Worm (Caenorhabditis elegans): ENCODE results near the gene lron-10.
A peak's percentile ranks its signal among the peaks of the same experiment; 100 is the strongest.

The lron-10 gene

ce11 chrIII:10599699-10600098 is 21.5 kb downstream of the lron-10 start (continued):
- TF ChIP-seq isw-1 (GFP tag; IDR thresholded peaks at IDR 0.05) (0 out of 2 replicates have a peak, but pooled peaks have one; percentile 36), ceh-88 (GFP tag; IDR thresholded peaks at IDR 0.05) (no peak), sptf-1 (tag; optimal IDR thresholded peaks at IDR 0.05) (no peak), unc-86 (tag; optimal IDR thresholded peaks at IDR 0.05) (peak; percentile 57), unc-130 (tag; optimal IDR thresholded peaks at IDR 0.05) (peak; percentile 62), nhr-237 (tag; optimal IDR thresholded peaks at IDR 0.05) (no peak), ztf-11 (tag; optimal IDR thresholded peaks at IDR 0.05) (peak in 1 of 2 experiments; percentile 26), nhr-77 (tag; optimal IDR thresholded peaks at IDR 0.05) (peak; percentile 35), C04F5.9 (tag; optimal IDR thresholded peaks at IDR 0.05) (peak; percentile 11), swsn-7 (tag; optimal IDR thresholded peaks at IDR 0.05) (peak; percentile 74), ceh-90 (tag; optimal IDR thresholded peaks at IDR 0.05) (no peak), mdl-1 (tag; optimal IDR thresholded peaks at IDR 0.05) (peak in 1 of 2 experiments; percentile 85), dpl-1 (GFP tag; optimal IDR thresholded peaks at IDR 0.05) (peak; percentile 52 to 79 (median 74)), lin-15B (tag; optimal IDR thresholded peaks at IDR 0.05) (peak; percentile 18), lin-35 (GFP tag; optimal IDR thresholded peaks at IDR 0.05) (peak; percentile 79 to 84), efl-1 (optimal IDR thresholded peaks at IDR 0.05) (peak; percentile 71 to 73), efl-1 (GFP tag; optimal IDR thresholded peaks at IDR 0.05 in 1 of 2) (peak; percentile 74 to 97), aly-2 (tag; optimal IDR thresholded peaks at IDR 0.05) (peak; percentile 13), tbx-2 (tag; optimal IDR thresholded peaks at IDR 0.05) (peak; percentile 70), sup-37 (GFP tag; optimal IDR thresholded peaks at IDR 0.05) (no peak), unc-62 (GFP tag; optimal IDR thresholded peaks at IDR 0.05) (no peak), mab-9 (GFP tag; IDR thresholded peaks at IDR 0.05) (0 out of 2 replicates have a peak, but pooled peaks have one; percentile 31), nhr-47 (tag; optimal IDR thresholded peaks at IDR 0.05) (peak; percentile 77), ets-5 (GFP tag; IDR thresholded peaks at IDR 0.05) (no peak), F16B12.6 (tag; optimal IDR thresholded peaks at IDR 0.05) (peak; percentile 95), grh-1 (GFP tag; IDR thresholded peaks at IDR 0.05) (no peak), egl-13 (tag; optimal IDR thresholded peaks at IDR 0.05) (peak; percentile 40), nhr-11 (tag; optimal IDR thresholded peaks at IDR 0.05) (no peak), xbp-1 (tag; optimal IDR thresholded peaks at IDR 0.05) (peak; percentile 62), nhr-28 (tag; optimal IDR thresholded peaks at IDR 0.05) (no peak), blmp-1 (tag; optimal IDR thresholded peaks at IDR 0.05) (peak; percentile 59), snu-23 (GFP tag; optimal IDR thresholded peaks at IDR 0.05) (peak; percentile 89), elt-3 (tag; optimal IDR thresholded peaks at IDR 0.05) (peak in 1 of 6 experiments; percentile 37), sox-4 (tag; optimal IDR thresholded peaks at IDR 0.05) (no peak), nhr-20 (tag; optimal IDR thresholded peaks at IDR 0.05) (peak; percentile 85), nhr-19 (GFP tag; conservative IDR thresholded peaks at IDR 0.05) (peak; percentile 74), zag-1 (tag; optimal IDR thresholded peaks at IDR 0.05) (peak; percentile 24), dsc-1 (tag; optimal IDR thresholded peaks at IDR 0.05) (peak; percentile 41), rnt-1 (tag; optimal IDR thresholded peaks at IDR 0.05) (no peak)

ce11 chrIII:10596387-10596786 is 24.8 kb downstream of the lron-10 start, which contains the start of gene Y39A1A.3:
Y39A1A.3 (minus strand) TSS chrIII:10596487.
- TF ChIP-seq lin-14 (GFP tag; optimal IDR thresholded peaks at IDR 0.05), result no peak
- TF ChIP-seq pag-3 (tag; optimal IDR thresholded peaks at IDR 0.05; ENCODE audit: borderline replicate concordance, insufficient read depth), result no peak
- no peak for TF ChIP-seq aha-1 (tag; optimal IDR thresholded peaks at IDR 0.05)
- TF ChIP-seq ces-1 (GFP tag; optimal IDR thresholded peaks at IDR 0.05), result no peak
- no peak for TF ChIP-seq snpc-4 (tag; optimal IDR thresholded peaks at IDR 0.05)
- no peak for TF ChIP-seq skn-1 (tag; optimal IDR thresholded peaks at IDR 0.05)
- no peak for TF ChIP-seq C04F5.9 (tag; optimal IDR thresholded peaks at IDR 0.05)
- TF ChIP-seq F16B12.6 (tag; optimal IDR thresholded peaks at IDR 0.05), result no peak
- no peak for TF ChIP-seq sox-4 (tag; optimal IDR thresholded peaks at IDR 0.05)
- no peak for TF ChIP-seq nhr-84 (tag; optimal IDR thresholded peaks at IDR 0.05)
- TF ChIP-seq nhr-85 (tag), result no peak
- TF ChIP-seq nhr-12 (tag; optimal IDR thresholded peaks at IDR 0.05), result no peak
- no peak for TF ChIP-seq swsn-7 (tag; optimal IDR thresholded peaks at IDR 0.05)
- no peak for TF ChIP-seq unc-62 (GFP tag; optimal IDR thresholded peaks at IDR 0.05)
- TF ChIP-seq snu-23 (GFP tag; optimal IDR thresholded peaks at IDR 0.05), result no peak
- no peak for TF ChIP-seq ztf-11 (tag; optimal IDR thresholded peaks at IDR 0.05)
- TF ChIP-seq lin-35 (GFP tag; optimal IDR thresholded peaks at IDR 0.05), result no peak
